Fruit fly (Drosophila melanogaster) whole organism, embryonic: ENCODE results near the gene CG44428.

Experiments
- Asciz ChIP-seq: fragments of 200-800 bp; sonication (Bioruptor generic); optimal IDR thresholded peaks from 2 replicates; lab custom pipeline; 2017; ENCODE audit warnings: missing biosample characterization, mild to moderate bottlenecking, missing genetic modification characterization, missing genetic modification reagents
- Awh ChIP-seq: fragments of 200-800 bp; sonication (Bioruptor generic); IDR thresholded peaks from 2 replicates; pipeline ENCODE4, ENCODE4 v1.3.6; 2022; ENCODE audit warnings: missing biosample characterization, missing genetic modification characterization
- B-H2 ChIP-seq: fragments of 200-800 bp; sonication (Bioruptor generic); optimal IDR thresholded peaks from 2 replicates; lab custom pipeline; 2018; ENCODE audit warnings: missing biosample characterization, mild to moderate bottlenecking, missing genetic modification characterization
- Blimp-1 ChIP-seq: fragments of 200-800 bp; sonication (Bioruptor generic); optimal IDR thresholded peaks from 3 replicates; lab custom pipeline; 2018; ENCODE audit warnings: missing biosample characterization, missing genetic modification characterization, mild to moderate bottlenecking, moderate library complexity, missing genetic modification reagents
- C15 ChIP-seq: fragments of 200-800 bp; sonication (Bioruptor generic); IDR thresholded peaks from 3 replicates; pipeline ENCODE4 v1.3.6; 2022; ENCODE audit warnings: missing biosample characterization, missing genetic modification characterization
- CG10267 ChIP-seq: fragments of 200-800 bp; sonication (Bioruptor generic); optimal IDR thresholded peaks from 2 replicates; lab custom pipeline; 2018; ENCODE audit warnings: missing biosample characterization, mild to moderate bottlenecking, missing genetic modification characterization, moderate library complexity
- CG11093 ChIP-seq: fragments of 200-800 bp; sonication (Bioruptor generic); IDR thresholded peaks from 3 replicates; pipeline ENCODE4 v1.3.6; 2022; ENCODE audit warnings: missing biosample characterization, missing genetic modification characterization
- CG12071 ChIP-seq: fragments of 200-800 bp; sonication (Bioruptor generic); optimal IDR thresholded peaks from 3 replicates; lab custom pipeline; 2018; ENCODE audit warnings: missing biosample characterization, mild to moderate bottlenecking, missing genetic modification characterization
- CG12391 ChIP-seq: fragments of 200-800 bp; sonication (Bioruptor generic); optimal IDR thresholded peaks from 3 replicates; lab custom pipeline; 2018; ENCODE audit warnings: missing biosample characterization, mild to moderate bottlenecking, missing genetic modification characterization, moderate library complexity
- CG12942 ChIP-seq: fragments of 200-800 bp; sonication (Bioruptor generic); optimal IDR thresholded peaks from 3 replicates; lab custom pipeline; 2016; ENCODE audit warnings: missing biosample characterization, missing genetic modification characterization
- CG15601 ChIP-seq: fragments of 200-800 bp; sonication (Bioruptor generic); optimal IDR thresholded peaks from 3 replicates; lab custom pipeline; 2019; ENCODE audit warnings: missing biosample characterization, mild to moderate bottlenecking, missing genetic modification characterization, moderate library complexity
- CG16813 ChIP-seq: fragments of 200-800 bp; sonication (Bioruptor generic); IDR thresholded peaks from 3 replicates; pipeline ENCODE4 v1.3.6; 2022; ENCODE audit warnings: missing biosample characterization, missing genetic modification characterization; ENCODE audit not compliant: partially characterized antibody
- CG17359 ChIP-seq: fragments of 200-800 bp; sonication (Bioruptor generic); optimal IDR thresholded peaks from 3 replicates; lab custom pipeline; 2018; ENCODE audit warnings: missing biosample characterization, mild to moderate bottlenecking, missing genetic modification characterization, moderate library complexity
- CG17568 ChIP-seq: fragments of 200-800 bp; sonication (Bioruptor generic); optimal IDR thresholded peaks from 2 replicates; lab custom pipeline; 2018; ENCODE audit warnings: missing biosample characterization, mild to moderate bottlenecking, missing genetic modification characterization, moderate library complexity
- CG2120 ChIP-seq: fragments of 200-800 bp; sonication (Bioruptor generic); optimal IDR thresholded peaks from 3 replicates; lab custom pipeline; 2016; ENCODE audit warnings: missing biosample characterization, missing genetic modification characterization
- CG2199 ChIP-seq: fragments of 200-800 bp; sonication (Bioruptor generic); IDR thresholded peaks from 3 replicates; pipeline ENCODE4 v1.3.6; 2022; ENCODE audit warnings: missing biosample characterization, missing genetic modification characterization
- CG2875 ChIP-seq: fragments of 200-800 bp; sonication (Bioruptor generic); optimal IDR thresholded peaks from 2 replicates; lab custom pipeline; 2017; ENCODE audit warnings: missing biosample characterization, mild to moderate bottlenecking, missing genetic modification characterization, missing genetic modification reagents
- CG31224 ChIP-seq: fragments of 200-800 bp; sonication (Bioruptor generic); IDR thresholded peaks from 2 replicates; pipeline ENCODE4 v1.3.6; 2022; ENCODE audit warnings: missing biosample characterization, missing genetic modification characterization
- CG32772 ChIP-seq: fragments of 200-800 bp; sonication (Bioruptor generic); IDR thresholded peaks from 2 replicates; pipeline ENCODE4 v1.3.6; 2022; ENCODE audit warnings: missing biosample characterization, missing genetic modification characterization
- CG8089 ChIP-seq: fragments of 200-800 bp; sonication (Bioruptor generic); optimal IDR thresholded peaks from 3 replicates; lab custom pipeline; 2016; ENCODE audit warnings: missing biosample characterization, missing genetic modification characterization
- D19A ChIP-seq: fragments of 200-800 bp; optimal IDR thresholded peaks from 3 replicates; lab custom pipeline; 2019; ENCODE audit warnings: missing biosample characterization, mild to moderate bottlenecking, missing genetic modification characterization, moderate library complexity
- Eip74EF ChIP-seq, 2 experiments: fragments of 200-800 bp in 1 of 2; fragments of >200 bp in 1 of 2; sonication (Bioruptor generic) in 1 of 2; optimal IDR thresholded peaks; 2 replicates each; lab custom pipeline; 2017 to 2019; ENCODE audit warnings: missing biosample characterization in 2 of 2, missing genetic modification characterization in 2 of 2, mild to moderate bottlenecking in 1 of 2, moderate library complexity in 1 of 2
- GATAe ChIP-seq: fragments of 200-800 bp; sonication (Bioruptor generic); conservative IDR thresholded peaks from 2 replicates; pipeline ENCODE4 v1.3.6; 2022; ENCODE audit warnings: missing biosample characterization, missing genetic modification characterization
- H15 ChIP-seq: fragments of 200-800 bp; sonication (Bioruptor generic); IDR thresholded peaks from 3 replicates; pipeline ENCODE4 v1.3.6; 2022; ENCODE audit warnings: missing biosample characterization, missing genetic modification characterization
- H2.0 ChIP-seq: fragments of 200-800 bp; sonication (Bioruptor generic); IDR thresholded peaks from 2 replicates; pipeline ENCODE4 v1.3.6; 2022; ENCODE audit warnings: missing biosample characterization, missing genetic modification characterization
- HmgD ChIP-seq: fragments of 200-800 bp; sonication (Bioruptor generic); optimal IDR thresholded peaks from 3 replicates; lab custom pipeline; 2016; ENCODE audit warnings: missing biosample characterization, missing genetic modification characterization
- Lhr ChIP-seq: fragments of 200-800 bp; sonication (Bioruptor generic); optimal IDR thresholded peaks from 3 replicates; lab custom pipeline; 2017; ENCODE audit warnings: mild to moderate bottlenecking, missing biosample characterization, missing genetic modification reagents, missing genetic modification characterization
- Lim3 ChIP-seq: fragments of 200-800 bp; sonication (Bioruptor generic); IDR thresholded peaks from 2 replicates; pipeline ENCODE4 v1.3.6; 2022; ENCODE audit warnings: missing biosample characterization, missing genetic modification characterization
- MBD-R2 ChIP-seq: fragments of 200-800 bp; sonication (Bioruptor generic); IDR thresholded peaks from 2 replicates; pipeline ENCODE4 v1.3.6; 2022; ENCODE audit warnings: missing biosample characterization, missing genetic modification characterization
- Nf-YA ChIP-seq: fragments of 200-800 bp; sonication (Bioruptor generic); IDR thresholded peaks from 2 replicates; pipeline ENCODE4 v1.3.6; 2022; ENCODE audit warnings: missing biosample characterization, missing genetic modification characterization
- Opbp ChIP-seq: fragments of 200-800 bp; sonication (Bioruptor generic); IDR thresholded peaks from 3 replicates; pipeline ENCODE4 v1.3.6; 2022; ENCODE audit warnings: missing biosample characterization, missing genetic modification characterization; ENCODE audit not compliant: partially characterized antibody
- Side ChIP-seq: fragments of 200-800 bp; sonication (Bioruptor generic); optimal IDR thresholded peaks from 2 replicates; lab custom pipeline; 2016; ENCODE audit warnings: missing biosample characterization, missing genetic modification characterization
- Sry-β ChIP-seq: fragments of 200-800 bp; sonication (Bioruptor generic); optimal IDR thresholded peaks from 2 replicates; lab custom pipeline; 2018; ENCODE audit warnings: missing biosample characterization, mild to moderate bottlenecking, missing genetic modification characterization, moderate library complexity
- Sry-δ ChIP-seq: fragments of 200-800 bp; sonication (Bioruptor generic); optimal IDR thresholded peaks from 2 replicates; lab custom pipeline; 2016; ENCODE audit warnings: missing biosample characterization, missing genetic modification characterization
- Xbp1 ChIP-seq: fragments of 200-800 bp; sonication (Bioruptor generic); optimal IDR thresholded peaks from 3 replicates; lab custom pipeline; 2016; ENCODE audit warnings: missing biosample characterization, mild to moderate bottlenecking, missing genetic modification characterization
- amos ChIP-seq: fragments of 200-800 bp; sonication (Bioruptor generic); IDR thresholded peaks from 2 replicates; pipeline ENCODE4 v1.3.6; 2022; ENCODE audit warnings: missing biosample characterization, missing genetic modification characterization; ENCODE audit not compliant: partially characterized antibody
- dati ChIP-seq: fragments of 200-800 bp; sonication (Bioruptor generic); IDR thresholded peaks from 2 replicates; pipeline ENCODE4 v1.3.6; 2022; ENCODE audit warnings: missing biosample characterization, missing genetic modification characterization
- disco-r ChIP-seq: fragments of 200-800 bp; sonication (Bioruptor generic); optimal IDR thresholded peaks from 2 replicates; lab custom pipeline; 2016; ENCODE audit warnings: missing biosample characterization, missing genetic modification characterization
- fd3F ChIP-seq: fragments of 200-800 bp; sonication (Bioruptor generic); optimal IDR thresholded peaks from 2 replicates; lab custom pipeline; 2018; ENCODE audit warnings: missing biosample characterization, mild to moderate bottlenecking, missing genetic modification characterization, moderate library complexity
- kah ChIP-seq: fragments of 200-800 bp; sonication (Bioruptor generic); optimal IDR thresholded peaks from 2 replicates; lab custom pipeline; 2018; ENCODE audit warnings: missing biosample characterization, mild to moderate bottlenecking, missing genetic modification characterization
- lab ChIP-seq: fragments of 200-800 bp; sonication (Bioruptor generic); optimal IDR thresholded peaks from 3 replicates; lab custom pipeline; 2017; ENCODE audit warnings: missing biosample characterization, missing genetic modification characterization, mild to moderate bottlenecking, moderate library complexity, missing genetic modification reagents
- maf-S ChIP-seq: fragments of 200-800 bp; sonication (Bioruptor generic); optimal IDR thresholded peaks from 2 replicates; lab custom pipeline; 2016; ENCODE audit warnings: missing biosample characterization, missing genetic modification characterization
- nau ChIP-seq: fragments of 200-800 bp; sonication (Bioruptor generic); optimal IDR thresholded peaks from 3 replicates; lab custom pipeline; 2017; ENCODE audit warnings: missing biosample characterization, mild to moderate bottlenecking, missing genetic modification characterization, missing genetic modification reagents
- ranshi ChIP-seq: fragments of 200-800 bp; sonication (Bioruptor generic); IDR thresholded peaks from 2 replicates; pipeline ENCODE4 v1.3.6; 2022; ENCODE audit warnings: missing biosample characterization, missing genetic modification characterization
- ro ChIP-seq: fragments of 200-800 bp; sonication (Bioruptor generic); IDR thresholded peaks from 2 replicates; pipeline ENCODE4 v1.3.6; 2022; ENCODE audit warnings: missing biosample characterization, missing genetic modification characterization
- tgo ChIP-seq: fragments of 200-800 bp; sonication (Bioruptor generic); IDR thresholded peaks from 3 replicates; pipeline ENCODE4 v1.3.6; 2022; ENCODE audit warnings: missing biosample characterization, missing genetic modification characterization
- tx ChIP-seq: fragments of 200-800 bp; sonication (Bioruptor generic); optimal IDR thresholded peaks from 2 replicates; lab custom pipeline; 2016; ENCODE audit warnings: missing biosample characterization, missing genetic modification characterization
- wek ChIP-seq: fragments of 200-800 bp; sonication (Bioruptor generic); optimal IDR thresholded peaks from 3 replicates; lab custom pipeline; 2018; ENCODE audit warnings: missing biosample characterization, mild to moderate bottlenecking, missing genetic modification characterization, moderate library complexity

CG44428 gene

dm6 chrX:13563483-13564443 is 33.7 kb upstream of the CG44428 start, which contains the start of the genes CG46311 and Tpst (continued):
- TF ChIP-seq CG2199 (GFP tag; lab: Robert Waterston, UW) (peak; percentile 13; the same call in 1 of the 3 replicates), ranshi (no peak), CG15601 (peak; percentile 26), CG11093 (GFP tag; lab: Robert Waterston, UW) (no peak), lab (GFP tag; lab: Kevin White, UChicago) (peak; percentile 42), disco-r (no peak), Xbp1 (GFP tag; lab: Kevin White, UChicago) (peak; percentile 80), kah (no peak), CG31224 (peak; percentile 36; the same call in 1 of the 2 replicates), ro (no peak), dati (GFP tag; lab: Robert Waterston, UW) (no peak), CG12071 (GFP tag; lab: Kevin White, UChicago) (peak; percentile 2), CG17568 (GFP tag; lab: Kevin White, UChicago) (no peak), tx (no peak), Asciz (GFP tag; lab: Kevin White, UChicago) (no peak), Side (GFP tag; lab: Kevin White, UChicago) (peak; percentile 37), Sry-δ (GFP tag; lab: Kevin White, UChicago) (peak; percentile 50), maf-S (GFP tag; lab: Kevin White, UChicago) (peak; percentile 28), CG17359 (tag; lab: Kevin White, UChicago) (peak; percentile 71), C15 (no peak), CG12942 (GFP tag; lab: Kevin White, UChicago) (peak; percentile 57), CG12391 (tag; lab: Kevin White, UChicago) (no peak), CG8089 (GFP tag; lab: Kevin White, UChicago) (peak; percentile 66), H15 (GFP tag; lab: Robert Waterston, UW) (peak; percentile 72), B-H2 (peak; percentile 37), MBD-R2 (GFP tag; lab: Robert Waterston, UW) (peak; percentile 52), Nf-YA (GFP tag; lab: Robert Waterston, UW) (no peak), nau (GFP tag; lab: Kevin White, UChicago) (no peak), H2.0 (GFP tag; lab: Robert Waterston, UW) (peak; percentile 17; the same call in 1 of the 2 replicates), D19A (tag; lab: Kevin White, UChicago) (no peak), CG32772 (peak; percentile 68), amos (GFP tag; lab: Robert Waterston, UW) (peak; percentile 59), HmgD (GFP tag; lab: Kevin White, UChicago) (peak; percentile 83), tgo (GFP tag; lab: Robert Waterston, UW) (peak; percentile 41; the same call in 2 of the 3 replicates), Awh (GFP tag; lab: Robert Waterston, UW) (peak; percentile 66), CG2120 (GFP tag; lab: Kevin White, UChicago) (peak; percentile 62), CG10267 (tag; lab: Kevin White, UChicago) (peak; percentile 57), fd3F (GFP tag; lab: Kevin White, UChicago) (peak; percentile 29), wek (GFP tag; lab: Kevin White, UChicago) (no peak), Opbp (peak; percentile 67; the same call in 1 of the 3 replicates), Blimp-1 (peak; percentile 34), Sry-β (GFP tag; lab: Kevin White, UChicago) (no peak), GATAe (GFP tag; lab: Robert Waterston, UW) (no peak), Eip74EF (GFP tag; optimal IDR thresholded peaks at IDR 0.05; lab: Kevin White, UChicago) (no peak), CG2875 (GFP tag; lab: Kevin White, UChicago) (peak; percentile 6), CG16813 (GFP tag; lab: Robert Waterston, UW) (no peak), Lhr (GFP tag; lab: Kevin White, UChicago) (peak; percentile 98), Lim3 (no peak)
